Worm (Caenorhabditis elegans): ENCODE measurements around the gene cah-4.

DNA sequence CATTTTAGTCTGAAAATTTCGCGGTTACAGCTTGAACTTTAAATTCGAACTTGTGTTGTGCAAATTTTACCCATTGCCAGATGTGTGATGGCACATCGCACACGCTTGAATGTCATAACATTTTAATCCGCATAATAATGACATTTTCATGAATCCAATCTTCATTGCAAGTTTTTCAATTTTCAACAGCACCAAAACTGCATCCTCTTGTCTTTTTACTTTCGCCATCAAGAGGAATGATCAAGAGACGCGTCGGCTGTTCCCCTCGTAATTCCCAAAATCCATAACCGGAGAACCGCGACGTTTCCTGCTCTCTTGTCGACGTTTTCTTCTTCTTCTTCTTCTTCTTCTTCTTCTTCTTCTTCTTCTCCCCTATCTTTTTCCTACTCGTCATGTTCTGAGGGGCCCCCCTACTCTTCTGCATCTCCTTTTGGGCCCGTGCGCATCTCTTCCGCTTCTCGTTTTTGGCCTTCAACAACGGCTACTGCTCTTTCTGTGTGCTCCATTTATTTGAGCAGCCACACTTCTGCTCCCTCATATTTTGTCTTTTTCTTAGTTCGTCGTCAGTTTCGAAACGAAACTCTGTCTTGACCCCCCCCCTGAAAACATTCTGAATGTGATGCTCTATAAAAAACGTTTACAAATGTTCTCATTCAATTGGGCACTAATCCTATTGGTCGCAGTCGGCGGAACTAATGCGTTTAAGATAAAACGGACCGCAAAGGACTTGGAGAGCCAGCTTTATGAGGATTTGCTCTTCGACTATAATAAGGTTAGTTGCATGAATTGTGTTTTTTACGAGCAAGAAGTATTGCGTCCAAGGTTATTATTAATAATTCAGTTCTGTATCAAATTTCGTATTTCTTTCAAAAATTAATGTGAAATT, 9.7 kb upstream of the cah-4 start, which contains the start of gene acr-12:
- no peak for TF ChIP-seq ccch-3 (GFP tag; optimal IDR thresholded peaks at IDR 0.05)
- no peak for TF ChIP-seq fkh-3 (tag; optimal IDR thresholded peaks at IDR 0.05)
- no peak for TF ChIP-seq unc-62 (GFP tag; optimal IDR thresholded peaks at IDR 0.05)
- TF ChIP-seq sea-2 (GFP tag; IDR thresholded peaks at IDR 0.05), result no peak
- no peak for TF ChIP-seq dpl-1 (GFP tag; optimal IDR thresholded peaks at IDR 0.05)
- TF ChIP-seq unc-130 (GFP tag; optimal IDR thresholded peaks at IDR 0.05), result no peak
- TF ChIP-seq snpc-4 (GFP tag; optimal IDR thresholded peaks at IDR 0.05), result no peak
- TF ChIP-seq snpc-4 (tag; optimal IDR thresholded peaks at IDR 0.05), result no peak
- TF ChIP-seq madf-10 (tag; optimal IDR thresholded peaks at IDR 0.05), result no peak
